Worm (Caenorhabditis elegans) whole organism, L1 larva: ENCODE data around the gene zyg-11.

ENCODE experiments used
- C16A3.4 ChIP-seq: fragments of 150-350 bp; optimal IDR thresholded peaks from 2 replicates; lab custom pipeline; 2014; ENCODE audit warnings: missing biosample characterization, missing genetic modification characterization
- C34B4.2 ChIP-seq: sonication (generic microtip); optimal IDR thresholded peaks from 2 replicates; lab custom pipeline; 2017; ENCODE audit warnings: mild to moderate bottlenecking, missing genetic modification characterization, missing compliant biosample characterization
- aha-1 ChIP-seq: fragments of 150-350 bp; optimal IDR thresholded peaks from 2 replicates; lab custom pipeline; 2014; ENCODE audit warnings: missing biosample characterization, missing genetic modification characterization
- alr-1 ChIP-seq: fragments of 200-800 bp; sonication (Bioruptor generic); optimal IDR thresholded peaks from 2 replicates; lab custom pipeline; 2018; ENCODE audit warnings: borderline replicate concordance, mild to moderate bottlenecking, missing genetic modification characterization, missing compliant biosample characterization
- aly-2 ChIP-seq: fragments of 150-350 bp; optimal IDR thresholded peaks from 2 replicates; lab custom pipeline; 2014; ENCODE audit warnings: missing biosample characterization, missing genetic modification characterization
- ceh-63 ChIP-seq: fragments of 200-800 bp; sonication (Bioruptor generic); optimal IDR thresholded peaks from 2 replicates; lab custom pipeline; 2018; ENCODE audit warnings: mild to moderate bottlenecking, missing genetic modification characterization, missing compliant biosample characterization
- ceh-82 ChIP-seq, 3 experiments: fragments of 150-350 bp in 1 of 3; sonication (generic microtip) in 2 of 3; optimal IDR thresholded peaks; 2 replicates each; lab custom pipeline; 2014 to 2017; ENCODE audit warnings: missing biosample characterization in 3 of 3, missing genetic modification characterization in 3 of 3
- ces-1 ChIP-seq: fragments of 150-350 bp; optimal IDR thresholded peaks from 2 replicates; lab custom pipeline; 2014; ENCODE audit warnings: missing biosample characterization, missing genetic modification reagents, missing genetic modification characterization
- efl-1 ChIP-seq, 4 experiments: fragments of 150-350 bp; optimal IDR thresholded peaks in 3 of 4; peaks in 1 of 4; 1 replicate in 1 of 4; 2 replicates in 3 of 4; lab custom pipeline; 2014; ENCODE audit warnings: missing biosample characterization in 2 of 4, missing genetic modification characterization in 2 of 4, missing genetic modification reagents in 2 of 4
- efl-3 ChIP-seq: fragments of 200-800 bp; sonication (Bioruptor generic); optimal IDR thresholded peaks from 2 replicates; lab custom pipeline; 2018; ENCODE audit warnings: mild to moderate bottlenecking, missing genetic modification characterization, missing compliant biosample characterization
- egl-27 ChIP-seq, 2 experiments: fragments of 150-350 bp in 1 of 2; sonication (generic microtip); optimal IDR thresholded peaks; 3 replicates each; lab custom pipeline; 2017 to 2018; ENCODE audit warnings: missing biosample characterization in 2 of 2, missing genetic modification characterization in 2 of 2, missing genetic modification reagents in 2 of 2
- elt-3 ChIP-seq, 6 experiments: fragments of 150-350 bp in 1 of 6; sonication (generic microtip); optimal IDR thresholded peaks; 2 replicates each; lab custom pipeline; 2017 to 2018; ENCODE audit warnings: missing biosample characterization in 6 of 6, missing genetic modification characterization in 6 of 6, inconsistent platforms in 1 of 6
- ets-5 ChIP-seq: fragments of 200-800 bp; sonication (Bioruptor generic); IDR thresholded peaks from 2 replicates; pipeline ENCODE4 v1.3.6; 2022; ENCODE audit warnings: missing genetic modification characterization, missing compliant biosample characterization
- fkh-4 ChIP-seq: sonication (generic microtip); optimal IDR thresholded peaks from 2 replicates; lab custom pipeline; 2016; ENCODE audit warnings: missing compliant biosample characterization, missing genetic modification characterization, borderline replicate concordance
- fkh-8 ChIP-seq: sonication (generic microtip); optimal IDR thresholded peaks from 2 replicates; lab custom pipeline; 2016; ENCODE audit warnings: mild to moderate bottlenecking, missing genetic modification characterization, missing compliant biosample characterization
- hlh-17 ChIP-seq: fragments of 200-800 bp; sonication (Bioruptor generic); optimal IDR thresholded peaks from 2 replicates; lab custom pipeline; 2018; ENCODE audit warnings: missing genetic modification characterization, mild to moderate bottlenecking, missing compliant biosample characterization, moderate library complexity, borderline replicate concordance
- hlh-4 ChIP-seq: sonication (generic microtip); optimal IDR thresholded peaks from 2 replicates; lab custom pipeline; 2016; ENCODE audit warnings: mild to moderate bottlenecking, missing genetic modification characterization, missing compliant biosample characterization
- isw-1 ChIP-seq: fragments of 200-800 bp; sonication (Bioruptor generic); IDR thresholded peaks from 2 replicates; pipeline ENCODE4 v1.3.6; 2022; ENCODE audit warnings: missing genetic modification characterization, missing compliant biosample characterization
- lin-15B ChIP-seq: fragments of 150-350 bp; sonication (generic microtip); optimal IDR thresholded peaks from 3 replicates; lab custom pipeline; 2014; ENCODE audit warnings: missing biosample characterization, missing genetic modification characterization
- lin-35 ChIP-seq, 2 experiments: fragments of 150-350 bp; optimal IDR thresholded peaks; 2 replicates each; lab custom pipeline; 2014; ENCODE audit warnings: missing biosample characterization in 2 of 2, missing genetic modification characterization in 2 of 2, missing genetic modification reagents in 2 of 2
- lin-39 ChIP-seq: fragments of 150-350 bp; optimal IDR thresholded peaks from 2 replicates; lab custom pipeline; 2014; ENCODE audit warnings: missing biosample characterization, missing genetic modification reagents, missing genetic modification characterization
- lir-3 ChIP-seq: sonication (generic microtip); optimal IDR thresholded peaks from 2 replicates; lab custom pipeline; 2016; ENCODE audit warnings: mild to moderate bottlenecking, missing genetic modification characterization, moderate library complexity, missing compliant biosample characterization; ENCODE audit not compliant: poor library complexity
- mdl-1 ChIP-seq, 2 experiments: fragments of 150-350 bp; optimal IDR thresholded peaks; 2 replicates each; lab custom pipeline; 2014 to 2017; ENCODE audit warnings: missing biosample characterization in 2 of 2, missing genetic modification characterization in 2 of 2, inconsistent platforms in 1 of 2
- mep-1 ChIP-seq: fragments of 150-350 bp; optimal IDR thresholded peaks from 2 replicates; lab custom pipeline; 2014; ENCODE audit warnings: missing biosample characterization, missing genetic modification characterization
- nhr-19 ChIP-seq: fragments of 200-800 bp; sonication (Bioruptor generic); conservative IDR thresholded peaks from 2 replicates; pipeline ENCODE4 v1.3.6; 2022; ENCODE audit warnings: missing genetic modification characterization, missing compliant biosample characterization
- nhr-237 ChIP-seq: fragments of 150-350 bp; optimal IDR thresholded peaks from 2 replicates; lab custom pipeline; 2014; ENCODE audit warnings: missing biosample characterization, missing genetic modification characterization
- nhr-28 ChIP-seq: fragments of 150-350 bp; optimal IDR thresholded peaks from 2 replicates; lab custom pipeline; 2014; ENCODE audit warnings: missing biosample characterization, missing genetic modification characterization
- nhr-71 ChIP-seq: sonication (generic microtip); optimal IDR thresholded peaks from 2 replicates; lab custom pipeline; 2016; ENCODE audit warnings: mild to moderate bottlenecking, missing genetic modification characterization, moderate library complexity, missing compliant biosample characterization
- nhr-77 ChIP-seq: fragments of 150-350 bp; optimal IDR thresholded peaks from 2 replicates; lab custom pipeline; 2014; ENCODE audit warnings: missing biosample characterization, missing genetic modification characterization
- nhr-84 ChIP-seq: sonication (generic microtip); optimal IDR thresholded peaks from 2 replicates; lab custom pipeline; 2017; ENCODE audit warnings: missing biosample characterization, missing genetic modification characterization
- nhr-85 ChIP-seq: sonication (generic microtip); peaks from one replicate; lab custom pipeline; 2016; ENCODE audit warnings: missing genetic modification characterization, inconsistent platforms, missing compliant biosample characterization
- nhr-90 ChIP-seq: sonication (generic microtip); optimal IDR thresholded peaks from 2 replicates; lab custom pipeline; 2016; ENCODE audit warnings: mild to moderate bottlenecking, missing genetic modification characterization, missing compliant biosample characterization; ENCODE audit not compliant: poor library complexity
- pag-3 ChIP-seq: sonication (generic microtip); optimal IDR thresholded peaks from 2 replicates; lab custom pipeline; 2017; ENCODE audit warnings: missing genetic modification characterization, mild to moderate bottlenecking, missing compliant biosample characterization, antibody characterized with exemption, borderline replicate concordance; ENCODE audit not compliant: insufficient read depth
- rnt-1 ChIP-seq: sonication (generic microtip); optimal IDR thresholded peaks from 2 replicates; lab custom pipeline; 2016; ENCODE audit warnings: mild to moderate bottlenecking, missing genetic modification characterization, moderate library complexity, missing compliant biosample characterization
- snpc-4 ChIP-seq: fragments of 150-350 bp; optimal IDR thresholded peaks from 2 replicates; lab custom pipeline; 2014; ENCODE audit warnings: missing biosample characterization, missing genetic modification characterization
- sox-4 ChIP-seq: sonication (generic microtip); optimal IDR thresholded peaks from 2 replicates; lab custom pipeline; 2016; ENCODE audit warnings: missing genetic modification characterization, missing compliant biosample characterization
- unc-30 ChIP-seq: sonication (generic microtip); optimal IDR thresholded peaks from 2 replicates; lab custom pipeline; 2017; ENCODE audit warnings: missing biosample characterization, missing genetic modification characterization
- unc-62 ChIP-seq: fragments of 150-350 bp; optimal IDR thresholded peaks from 2 replicates; lab custom pipeline; 2014; ENCODE audit warnings: missing biosample characterization, missing genetic modification reagents, missing genetic modification characterization
- vab-15 ChIP-seq: sonication (generic microtip); optimal IDR thresholded peaks from 2 replicates; lab custom pipeline; 2017; ENCODE audit warnings: missing genotype, mild to moderate bottlenecking, missing genetic modification characterization, missing compliant biosample characterization
- zip-4 ChIP-seq: fragments of 200-800 bp; sonication (Bioruptor generic); optimal IDR thresholded peaks from 2 replicates; lab custom pipeline; 2018; ENCODE audit warnings: mild to moderate bottlenecking, missing genetic modification characterization, moderate library complexity, missing compliant biosample characterization
- ztf-11 ChIP-seq, 2 experiments: sonication (generic microtip); optimal IDR thresholded peaks; 2 replicates each; lab custom pipeline; 2016 to 2017; ENCODE audit warnings: missing genetic modification characterization in 2 of 2, missing biosample characterization in 1 of 2, missing compliant biosample characterization in 1 of 2
- ztf-4 ChIP-seq: fragments of 150-350 bp; optimal IDR thresholded peaks from 2 replicates; lab custom pipeline; 2014; ENCODE audit warnings: missing biosample characterization, missing genetic modification characterization

zyg-11 gene

ce11 chrII:8016761-8017160, 719 bp upstream of the zyg-11 start (continued):
- TF ChIP-seq hlh-17 (GFP tag; lab: Kevin White, UChicago) (no peak), hlh-4 (tag; lab: Kevin White, UChicago) (no peak), C34B4.2 (tag; lab: Kevin White, UChicago) (no peak), pag-3 (tag; lab: Kevin White, UChicago) (no peak), sox-4 (tag; lab: Kevin White, UChicago) (no peak), aha-1 (tag; lab: Kevin White, UChicago) (no peak), C16A3.4 (tag; lab: Kevin White, UChicago) (peak; percentile 74), ceh-63 (no peak), mdl-1 (tag; optimal IDR thresholded peaks at IDR 0.05; lab: Kevin White, UChicago) (peak; percentile 19 to 95), unc-62 (GFP tag; lab: Kevin White, UChicago) (no peak), lin-15B (no peak), lir-3 (tag; lab: Kevin White, UChicago) (peak; percentile 65), nhr-71 (tag; lab: Kevin White, UChicago) (peak; percentile 93), egl-27 (tag; optimal IDR thresholded peaks at IDR 0.05; lab: Kevin White, UChicago) (peak; percentile 23 to 39), alr-1 (tag; lab: Kevin White, UChicago) (no peak), nhr-237 (no peak), lin-39 (tag; lab: Kevin White, UChicago) (peak; percentile 6), ets-5 (GFP tag; lab: Robert Waterston, UW) (no peak), unc-30 (no peak), vab-15 (tag; lab: Kevin White, UChicago) (peak; percentile 83), lin-35 (GFP tag; optimal IDR thresholded peaks at IDR 0.05; lab: Kevin White, UChicago) (peak; percentile 35 to 86), nhr-85 (tag; lab: Kevin White, UChicago) (peak; percentile 99), nhr-90 (tag; lab: Kevin White, UChicago) (peak; percentile 89), rnt-1 (tag; lab: Kevin White, UChicago) (no peak), fkh-4 (tag; lab: Kevin White, UChicago) (no peak), mep-1 (peak; percentile 81), zip-4 (no peak), ztf-11 (tag; optimal IDR thresholded peaks at IDR 0.05; lab: Kevin White, UChicago) (no peak), snpc-4 (tag; lab: Kevin White, UChicago) (peak; percentile 23), nhr-77 (no peak), nhr-19 (GFP tag; lab: Robert Waterston, UW) (peak; percentile 80), isw-1 (GFP tag; lab: Robert Waterston, UW) (no peak), ztf-4 (tag; lab: Kevin White, UChicago) (peak; percentile 67), elt-3 (tag; optimal IDR thresholded peaks at IDR 0.05; lab: Kevin White, UChicago) (peak in 4 of 6 experiments; percentile 27 to 98 (median 65)), ces-1 (no peak)

ce11 chrII:8020580-8021044, 3.1 kb downstream of the zyg-11 start:
- TF ChIP-seq efl-1 (optimal IDR thresholded peaks at IDR 0.05; lab: Kevin White, UChicago) (no peak), efl-1 (GFP tag; optimal IDR thresholded peaks at IDR 0.05 in 1 of 2; lab: Kevin White, UChicago) (peak in 1 of 2 experiments; percentile 54), aly-2 (tag; lab: Kevin White, UChicago) (peak; percentile 47), aha-1 (tag; lab: Kevin White, UChicago) (no peak), nhr-28 (tag; lab: Kevin White, UChicago) (no peak), nhr-90 (tag; lab: Kevin White, UChicago) (peak; percentile 20)

- TF ChIP-seq nhr-84 (tag; lab: Kevin White, UChicago), result no peak
- no peak for TF ChIP-seq fkh-8 (tag; lab: Kevin White, UChicago)
- no peak for TF ChIP-seq hlh-4 (tag; lab: Kevin White, UChicago)
- TF ChIP-seq efl-3 (GFP tag; lab: Kevin White, UChicago), result no peak
- no peak for TF ChIP-seq fkh-4 (tag; lab: Kevin White, UChicago)
- TF ChIP-seq ceh-82 (tag; optimal IDR thresholded peaks at IDR 0.05; lab: Kevin White, UChicago), result no peak
- no peak for TF ChIP-seq egl-27 (tag; optimal IDR thresholded peaks at IDR 0.05; lab: Kevin White, UChicago)
Observed at ce11 chrII:8022461-8022860, 5.0 kb downstream of the zyg-11 start, which contains the start of gene hda-2. hda-2 (minus strand) TSS chrII:8022561.
